Fruit fly (Drosophila melanogaster) Kc167 (cell line): ENCODE results near the gene CG3408.

ENCODE experiments used
- Myc ChIP-seq: fragments of >200 bp; optimal IDR thresholded peaks from 2 replicates; lab custom pipeline; 2017; ENCODE audit warnings: missing external identifiers
- Sin3A ChIP-seq: fragments of >200 bp; optimal IDR thresholded peaks from 2 replicates; lab custom pipeline; 2018; ENCODE audit warnings: missing external identifiers
- h ChIP-seq: fragments of >200 bp; optimal IDR thresholded peaks from 3 replicates; lab custom pipeline; 2018; ENCODE audit warnings: missing external identifiers
- insv ChIP-seq: fragments of >200 bp; optimal IDR thresholded peaks from 3 replicates; lab custom pipeline; 2018; ENCODE audit warnings: missing external identifiers
- psq ChIP-seq: fragments of >200 bp; optimal IDR thresholded peaks from 2 replicates; lab custom pipeline; 2017; ENCODE audit warnings: missing external identifiers
- ttk ChIP-seq: sonication (Bioruptor generic); optimal IDR thresholded peaks from 2 replicates; lab custom pipeline; 2017; ENCODE audit warnings: missing external identifiers

Gene CG3408

dm6 chr3L:9528835-9529234 lies 19.5 kb upstream of the CG3408 start, which contains the start of gene Or67a:
Or67a (plus strand) TSS chr3L:9529067.
- TF ChIP-seq Sin3A (lab: Kevin White, UChicago) (no peak), Myc (no peak), insv (lab: Kevin White, UChicago) (no peak), ttk (lab: Kevin White, UChicago) (no peak), h (lab: Kevin White, UChicago) (no peak), psq (no peak)

dm6 chr3L:9525444-9525843 lies 16.1 kb upstream of the CG3408 start, which contains the start of gene CG33700:
CG33700 (minus strand) TSS chr3L:9525544.
- TF ChIP-seq Sin3A (lab: Kevin White, UChicago) = no peak
- TF ChIP-seq psq = no peak
- no peak for TF ChIP-seq ttk (lab: Kevin White, UChicago)
- TF ChIP-seq Myc = no peak
- no peak for TF ChIP-seq h (lab: Kevin White, UChicago)
- no peak for TF ChIP-seq insv (lab: Kevin White, UChicago)

DNA sequence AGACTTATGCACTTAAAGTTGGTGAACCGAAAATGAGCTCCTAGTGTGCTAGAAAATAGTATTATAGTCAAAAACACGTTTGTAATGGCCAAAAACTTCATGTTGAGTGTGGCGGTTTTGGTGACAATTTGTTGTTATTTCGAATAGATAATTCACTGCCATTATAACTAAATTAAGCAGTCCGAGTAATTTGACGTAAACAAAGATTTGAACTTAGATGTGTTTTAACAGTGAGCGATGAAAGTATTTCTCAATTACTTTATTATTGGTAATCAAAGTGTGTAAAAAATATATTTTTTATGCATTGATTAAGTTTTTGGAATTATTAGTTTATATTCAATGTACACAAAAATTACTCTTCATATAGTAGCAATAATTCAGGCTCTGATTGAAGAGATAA lies 3.9 kb upstream of the CG3408 start, which contains the start of gene CG33702:
Gene CG33702, minus strand, starts transcription at position 101 of the 400 bp plus-strand sequence.
- TF ChIP-seq ttk (lab: Kevin White, UChicago) (no peak), Sin3A (lab: Kevin White, UChicago) (no peak), Myc (no peak), h (lab: Kevin White, UChicago) (no peak), psq (no peak), insv (lab: Kevin White, UChicago) (no peak)

dm6 chr3L:9512560-9512959 lies 3.2 kb upstream of the CG3408 start, which contains the start of gene CG33703:
CG33703 (minus strand) TSS chr3L:9512660.
- no peak for TF ChIP-seq Myc

dm6 chr3L:9511287-9512256 lies 2.2 kb upstream of the CG3408 start, which contains the start of gene RpS9:
RpS9 (minus strand) TSS chr3L:9511531.
- no peak for TF ChIP-seq insv (lab: Kevin White, UChicago)
- TF ChIP-seq Sin3A (lab: Kevin White, UChicago) = no peak
- TF ChIP-seq ttk (lab: Kevin White, UChicago) = no peak
- TF ChIP-seq Myc = no peak
- TF ChIP-seq h (lab: Kevin White, UChicago) = no peak
- TF ChIP-seq psq = no peak

dm6 chr3L:9508653-9509036 lies 738 bp downstream of the CG3408 start:
- no peak for TF ChIP-seq psq

DNA sequence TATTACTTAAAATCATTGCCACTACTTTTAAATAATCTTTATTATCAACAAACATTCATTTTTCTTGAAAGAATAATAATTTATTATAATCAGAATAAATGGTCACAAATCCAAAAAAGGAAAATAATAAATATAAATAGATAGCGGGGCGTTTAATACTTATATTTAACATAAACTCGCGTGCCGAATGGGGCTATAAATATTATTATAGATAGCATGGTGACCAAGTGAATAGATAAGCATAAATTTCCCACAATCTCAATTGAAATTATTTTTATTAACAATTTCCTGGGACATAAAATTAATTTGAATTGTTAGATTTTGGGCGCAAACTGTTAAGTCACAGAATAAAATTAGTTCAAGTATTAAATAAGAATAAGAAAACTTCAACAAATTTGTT lies 3.0 kb downstream of the CG3408 start:
- no peak for TF ChIP-seq ttk (lab: Kevin White, UChicago)
- no peak for TF ChIP-seq insv (lab: Kevin White, UChicago)

DNA sequence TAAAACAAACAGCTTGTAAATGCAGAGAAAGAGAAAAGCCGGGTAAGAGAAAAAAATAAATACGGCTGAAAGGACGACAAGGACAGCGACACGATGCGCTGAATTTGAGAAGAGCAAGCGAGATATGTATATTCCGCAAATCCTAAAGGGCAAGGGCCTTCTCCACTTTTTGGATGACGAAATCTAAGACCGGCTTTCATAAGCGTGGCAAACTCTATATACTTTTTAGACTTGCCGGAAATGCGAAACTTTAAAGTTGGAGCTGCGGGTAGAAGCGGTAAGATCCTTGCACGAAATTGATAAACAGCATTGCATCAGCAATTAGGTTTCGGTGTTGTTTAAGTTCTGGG lies 3.7 kb downstream of the CG3408 start:
- TF ChIP-seq ttk (lab: Kevin White, UChicago) (no peak), psq (no peak), Sin3A (lab: Kevin White, UChicago) (no peak), Myc (no peak), h (lab: Kevin White, UChicago) (no peak), insv (lab: Kevin White, UChicago) (no peak)

DNA sequence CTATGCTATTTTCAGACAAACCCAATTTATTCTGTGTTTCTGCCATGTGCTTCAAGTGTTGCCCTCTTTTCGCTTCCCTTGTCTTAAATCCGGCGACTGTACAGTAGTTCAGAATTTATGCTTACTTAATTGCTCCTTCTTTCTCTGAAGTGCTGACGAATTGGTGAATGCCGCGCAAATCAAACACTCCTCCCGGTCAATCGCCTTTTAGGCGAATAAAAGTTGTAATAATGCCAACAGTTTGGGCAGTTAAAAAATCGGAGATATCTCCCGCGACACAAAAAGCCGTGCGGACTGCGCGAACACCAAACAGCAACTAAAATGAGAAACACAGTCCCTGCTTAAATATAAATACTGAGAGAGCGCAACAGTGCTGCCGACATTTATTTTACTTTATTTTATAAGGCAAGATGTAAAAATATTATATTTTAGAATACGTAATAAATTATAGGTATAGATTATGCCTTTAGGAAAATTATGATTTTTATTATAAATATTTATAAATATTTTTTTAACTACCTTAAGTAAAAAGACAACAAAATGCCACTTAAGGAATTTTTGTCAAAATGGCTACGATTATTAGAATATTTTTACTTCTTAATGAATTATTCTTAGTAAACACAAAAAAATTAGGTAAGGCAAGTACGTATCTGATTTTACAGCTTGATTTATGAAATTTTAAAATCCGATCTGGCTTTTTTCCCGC lies 4.2 kb downstream of the CG3408 start, which contains the start of gene path:
Gene path, minus strand, starts transcription at position 322 of the 706 bp plus-strand sequence.
- no peak for TF ChIP-seq Myc
- TF ChIP-seq insv (lab: Kevin White, UChicago) = no peak
- no peak for TF ChIP-seq Sin3A (lab: Kevin White, UChicago)
- TF ChIP-seq psq = no peak
- TF ChIP-seq ttk (lab: Kevin White, UChicago) = no peak
- no peak for TF ChIP-seq h (lab: Kevin White, UChicago)

DNA sequence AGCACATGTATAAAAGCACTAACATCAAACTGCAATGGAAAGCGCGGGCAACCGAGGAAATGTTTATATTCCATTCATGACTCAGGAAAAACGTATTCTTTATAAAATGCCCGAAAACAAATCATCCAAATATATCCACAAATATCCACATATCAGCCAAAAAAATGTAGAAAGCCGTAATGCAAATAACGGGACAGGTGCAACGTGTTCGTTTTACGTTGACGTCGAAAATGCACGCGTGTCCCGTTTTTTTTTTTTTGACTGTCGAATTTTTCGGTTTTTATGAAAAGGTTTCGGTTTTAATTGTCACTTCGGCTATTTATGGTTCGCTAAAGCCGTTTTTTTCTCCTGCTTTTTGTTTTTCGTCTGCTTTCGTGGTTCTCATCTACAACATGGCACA lies 4.9 kb downstream of the CG3408 start:
- TF ChIP-seq Myc = no peak
- no peak for TF ChIP-seq insv (lab: Kevin White, UChicago)
- no peak for TF ChIP-seq ttk (lab: Kevin White, UChicago)
- no peak for TF ChIP-seq h (lab: Kevin White, UChicago)

DNA sequence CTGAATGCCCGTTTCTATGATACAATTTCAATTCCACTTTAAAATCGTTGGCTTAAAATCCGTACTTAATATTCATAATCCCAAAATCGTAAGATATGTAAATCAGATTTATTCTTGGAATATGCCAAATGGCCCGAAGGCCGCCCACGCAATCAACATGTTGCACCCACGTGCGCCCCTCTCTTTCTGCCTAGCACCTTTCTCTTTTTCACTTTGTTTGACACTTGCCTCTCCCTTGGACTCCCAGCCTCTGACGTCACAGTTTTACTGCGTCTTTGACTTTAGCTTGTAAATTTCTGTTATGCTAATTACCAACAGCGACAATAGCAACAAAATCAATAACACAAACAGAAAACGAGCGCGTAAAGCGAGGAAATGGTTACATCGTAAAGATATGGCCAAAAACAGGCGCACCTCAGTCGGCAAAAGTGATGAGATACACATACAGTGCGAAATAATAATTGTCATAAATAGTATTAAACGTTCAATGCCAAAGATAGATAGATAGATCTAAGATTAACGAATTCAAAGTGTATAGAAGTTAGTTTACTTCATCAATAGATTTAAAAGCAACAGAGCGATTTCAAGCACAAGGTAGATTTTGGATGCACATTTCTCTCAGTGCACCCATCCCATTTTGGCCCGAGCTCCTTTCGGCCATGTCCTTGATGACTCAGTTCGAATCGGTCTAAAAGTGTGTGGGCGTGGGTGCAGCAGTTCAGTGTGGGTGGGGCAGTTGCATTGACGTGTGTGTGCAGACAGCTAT lies 5.6 kb downstream of the CG3408 start:
- TF ChIP-seq Sin3A (lab: Kevin White, UChicago) (no peak), insv (lab: Kevin White, UChicago) (no peak), ttk (lab: Kevin White, UChicago) (no peak), h (lab: Kevin White, UChicago) (no peak)

DNA sequence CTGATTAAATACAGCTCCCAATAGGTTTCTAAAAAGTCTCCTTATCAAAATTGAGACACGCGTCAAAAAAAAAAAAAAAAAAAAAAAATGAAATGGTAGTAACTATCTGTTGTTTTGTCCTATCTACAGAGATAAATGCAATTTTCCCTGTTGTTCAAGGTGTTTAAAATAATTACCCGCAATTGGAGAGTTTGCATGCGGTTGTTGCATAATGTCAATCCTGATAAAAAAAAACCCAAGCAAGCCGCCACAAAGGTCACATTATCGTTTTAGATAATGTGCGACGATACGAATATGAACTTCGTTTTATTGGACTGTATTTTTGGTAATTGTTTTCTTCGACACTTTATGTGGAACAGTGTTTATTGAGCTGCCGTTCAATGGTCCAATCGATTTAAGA lies 6.5 kb downstream of the CG3408 start:
- TF ChIP-seq h (lab: Kevin White, UChicago) = no peak
- no peak for TF ChIP-seq insv (lab: Kevin White, UChicago)
- no peak for TF ChIP-seq psq
- no peak for TF ChIP-seq Sin3A (lab: Kevin White, UChicago)
- no peak for TF ChIP-seq ttk (lab: Kevin White, UChicago)
